Worm (Caenorhabditis elegans): ENCODE results near the gene F13H8.8.

DNA sequence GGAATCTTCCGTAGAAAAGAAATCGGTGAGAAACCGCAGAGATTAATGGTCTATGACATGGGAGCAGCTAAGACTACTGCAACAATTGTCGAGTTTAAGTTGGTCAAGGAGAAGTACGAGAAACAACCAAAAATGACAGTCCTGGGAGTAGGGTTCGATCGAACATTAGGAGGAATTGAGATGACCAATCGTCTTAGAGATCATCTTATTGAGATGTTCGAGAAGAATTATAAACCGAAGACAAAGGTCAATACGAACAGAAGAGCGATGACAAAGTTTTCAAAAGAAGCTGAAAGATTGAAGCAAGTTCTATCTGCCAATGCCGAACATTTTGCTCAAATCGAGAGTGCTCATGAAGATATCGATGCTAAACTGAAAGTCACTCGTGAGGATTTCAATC, 19.9 kb downstream of the F13H8.8 start:
- TF ChIP-seq tbx-37 (GFP tag; conservative IDR thresholded peaks at IDR 0.05) (no peak), ama-1 (optimal IDR thresholded peaks at IDR 0.05) (no peak)

Data from whole organism, early embryonic.